Fruit fly (Drosophila melanogaster): ENCODE results near the gene CG4592.

Gene CG4592

DNA sequence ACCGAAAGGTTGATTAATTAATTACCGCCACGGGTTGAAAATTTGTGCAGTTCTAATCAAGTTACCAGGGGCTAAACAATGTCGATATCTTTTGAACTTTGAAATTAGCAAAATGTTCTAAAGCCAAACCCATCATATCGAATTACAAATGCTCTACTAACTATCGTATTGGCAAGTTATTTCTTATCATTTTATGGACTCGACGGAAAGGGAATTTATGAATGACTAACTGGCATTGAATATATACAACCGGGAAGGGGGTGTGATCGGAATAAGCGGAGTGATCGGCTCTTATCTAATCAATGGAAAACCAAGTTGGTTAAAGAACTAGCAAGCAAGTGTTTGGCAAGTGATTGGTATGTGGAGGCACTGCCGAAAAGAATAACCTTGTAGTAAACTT is 22.1 kb downstream of the CG4592 start (continued):
- TF ChIP-seq CG5953 (GFP tag; IDR thresholded peaks at IDR 0.05) (no peak), CG10959 (GFP tag; IDR thresholded peaks at IDR 0.05) (no peak), CG7839 (tag; optimal IDR thresholded peaks at IDR 0.05) (peak; percentile 14), CG4424 (GFP tag; optimal IDR thresholded peaks at IDR 0.05) (no peak), kay (GFP tag; optimal IDR thresholded peaks at IDR 0.05) (peak; percentile 56), CG10654 (GFP tag; optimal IDR thresholded peaks at IDR 0.05) (no peak), fd3F (GFP tag; optimal IDR thresholded peaks at IDR 0.05) (no peak), CG18619 (GFP tag; optimal IDR thresholded peaks at IDR 0.05) (no peak), mld (GFP tag; IDR thresholded peaks at IDR 0.05; ENCODE audit: partially characterized antibody) (no peak), cas (GFP tag; IDR thresholded peaks at IDR 0.05) (no peak), fu2 (GFP tag; optimal IDR thresholded peaks at IDR 0.05) (no peak), CG15696 (tag; optimal IDR thresholded peaks at IDR 0.05) (no peak), CG33557 (GFP tag; optimal IDR thresholded peaks at IDR 0.05) (no peak), HmgD (GFP tag; optimal IDR thresholded peaks at IDR 0.05) (no peak), CG32532 (GFP tag; IDR thresholded peaks at IDR 0.05) (peak; percentile 48; the same call in 1 of the 2 replicates), CG17385 (GFP tag; optimal IDR thresholded peaks at IDR 0.05) (peak; percentile 4), CG14965 (GFP tag; optimal IDR thresholded peaks at IDR 0.05; ENCODE audit: borderline replicate concordance) (no peak), CG6654 (GFP tag; optimal IDR thresholded peaks at IDR 0.05) (no peak), Dbx (GFP tag; IDR thresholded peaks at IDR 0.05) (no peak), Ptx1 (GFP tag; IDR thresholded peaks at IDR 0.05) (0 out of 2 replicates have a peak, but pooled peaks have one; percentile 13), her (GFP tag; optimal IDR thresholded peaks at IDR 0.05) (peak; percentile 18), zfh1 (GFP tag; IDR thresholded peaks at IDR 0.05) (no peak), CG2678 (tag; optimal IDR thresholded peaks at IDR 0.05) (peak; percentile 42), wor (GFP tag; IDR thresholded peaks at IDR 0.05) (no peak), Hr39 (optimal IDR thresholded peaks at IDR 0.05) (no peak), CG17361 (GFP tag; IDR thresholded peaks at IDR 0.05) (no peak), Meics (GFP tag; optimal IDR thresholded peaks at IDR 0.05) (peak; percentile 31), Eip74EF (GFP tag; optimal IDR thresholded peaks at IDR 0.05) (no peak), lilli (GFP tag; optimal IDR thresholded peaks at IDR 0.05) (peak; percentile 24), CG12299 (tag; optimal IDR thresholded peaks at IDR 0.05) (no peak), CG1529 (GFP tag; optimal IDR thresholded peaks at IDR 0.05) (no peak), CG1832 (GFP tag; optimal IDR thresholded peaks at IDR 0.05) (no peak), Dek (tag; optimal IDR thresholded peaks at IDR 0.05) (peak; percentile 7), Fer1 (GFP tag; optimal IDR thresholded peaks at IDR 0.05) (peak; percentile 32), CG15269 (tag; optimal IDR thresholded peaks at IDR 0.05) (no peak), CG12769 (tag; optimal IDR thresholded peaks at IDR 0.05) (peak; percentile 72), Mes4 (GFP tag; optimal IDR thresholded peaks at IDR 0.05) (no peak), peb (GFP tag; IDR thresholded peaks at IDR 0.05) (no peak), hth (optimal IDR thresholded peaks at IDR 0.05) (no peak), Ets97D (GFP tag; optimal IDR thresholded peaks at IDR 0.05) (no peak), gcm (GFP tag; optimal IDR thresholded peaks at IDR 0.05) (no peak), ken (GFP tag; IDR thresholded peaks at IDR 0.05) (no peak), Dp (GFP tag; optimal IDR thresholded peaks at IDR 0.05) (no peak), CG12744 (GFP tag; optimal IDR thresholded peaks at IDR 0.05) (no peak), CG4282 (GFP tag; optimal IDR thresholded peaks at IDR 0.05) (no peak), slou (GFP tag; optimal IDR thresholded peaks at IDR 0.05) (no peak), CG10431 (GFP tag; optimal IDR thresholded peaks at IDR 0.05) (no peak), CG12219 (GFP tag; optimal IDR thresholded peaks at IDR 0.05) (peak; percentile 29), Hr51 (GFP tag; optimal IDR thresholded peaks at IDR 0.05) (no peak), CG3726 (GFP tag; IDR thresholded peaks at IDR 0.05) (no peak), Dref (GFP tag; IDR thresholded peaks at IDR 0.05) (no peak), ssp (GFP tag; IDR thresholded peaks at IDR 0.05) (no peak)
